Worm (Caenorhabditis elegans) whole organism, late embryonic: Measurements from ENCODE around the gene ttr-11.

Experiments used
- C08G9.2 ChIP-seq: sonication (generic microtip); optimal IDR thresholded peaks from 2 replicates; lab custom pipeline; 2016; ENCODE audit warnings: mild to moderate bottlenecking, missing genetic modification characterization, moderate library complexity, missing compliant biosample characterization
- K09A11.1 ChIP-seq: sonication (generic microtip); optimal IDR thresholded peaks from 2 replicates; lab custom pipeline; 2017; ENCODE audit warnings: antibody characterized with exemption, mild to moderate bottlenecking, missing genetic modification characterization, missing compliant biosample characterization; ENCODE audit not compliant: insufficient read depth
- Y22D7AL.16 ChIP-seq: sonication (generic microtip); optimal IDR thresholded peaks from 2 replicates; lab custom pipeline; 2016; ENCODE audit warnings: missing genetic modification characterization, missing compliant biosample characterization
- ahr-1 ChIP-seq: sonication (generic microtip); optimal IDR thresholded peaks from 2 replicates; lab custom pipeline; 2016; ENCODE audit warnings: missing genetic modification characterization, missing compliant biosample characterization
- ama-1 ChIP-seq: fragments of 150-350 bp; optimal IDR thresholded peaks from 2 replicates; lab custom pipeline; 2014
- ceh-14 ChIP-seq: sonication (generic microtip); optimal IDR thresholded peaks from 2 replicates; lab custom pipeline; 2016; ENCODE audit warnings: missing genotype, missing genetic modification characterization, missing compliant biosample characterization
- ceh-18 ChIP-seq: sonication (generic microtip); optimal IDR thresholded peaks from 2 replicates; lab custom pipeline; 2016; ENCODE audit warnings: missing genetic modification characterization, missing compliant biosample characterization
- ceh-24 ChIP-seq: sonication (generic microtip); optimal IDR thresholded peaks from 2 replicates; lab custom pipeline; 2016; ENCODE audit warnings: mild to moderate bottlenecking, missing genetic modification characterization, missing compliant biosample characterization
- ceh-30 ChIP-seq: fragments of 150-350 bp; optimal IDR thresholded peaks from 2 replicates; lab custom pipeline; 2014; ENCODE audit warnings: missing biosample characterization, missing genetic modification characterization
- ceh-31 ChIP-seq: sonication (generic microtip); optimal IDR thresholded peaks from 2 replicates; lab custom pipeline; 2016; ENCODE audit warnings: missing genetic modification characterization, missing compliant biosample characterization
- ceh-45 ChIP-seq: fragments of 200-800 bp; sonication (Bioruptor generic); IDR thresholded peaks from 2 replicates; pipeline ENCODE4 v1.3.6; 2022; ENCODE audit warnings: missing genetic modification reagents, missing genetic modification characterization, missing compliant biosample characterization
- ceh-48 ChIP-seq: sonication (generic microtip); optimal IDR thresholded peaks from 2 replicates; lab custom pipeline; 2016; ENCODE audit warnings: missing genetic modification characterization, inconsistent platforms, missing compliant biosample characterization
- ceh-6 ChIP-seq: fragments of 200-800 bp; sonication (Bioruptor generic); optimal IDR thresholded peaks from 2 replicates; lab custom pipeline; 2018; ENCODE audit warnings: mild to moderate bottlenecking, missing genetic modification characterization, missing compliant biosample characterization
- ceh-9 ChIP-seq: sonication (generic microtip); optimal IDR thresholded peaks from 2 replicates; lab custom pipeline; 2016; ENCODE audit warnings: mild to moderate bottlenecking, missing genetic modification characterization, inconsistent platforms, missing compliant biosample characterization
- che-1 ChIP-seq: sonication (generic microtip); optimal IDR thresholded peaks from 2 replicates; lab custom pipeline; 2016; ENCODE audit warnings: mild to moderate bottlenecking, missing genetic modification characterization, missing compliant biosample characterization
- dmd-4 ChIP-seq: sonication (generic microtip); optimal IDR thresholded peaks from 2 replicates; lab custom pipeline; 2016; ENCODE audit warnings: borderline replicate concordance, missing genetic modification characterization, missing compliant biosample characterization
- dve-1 ChIP-seq: sonication (generic microtip); optimal IDR thresholded peaks from 2 replicates; lab custom pipeline; 2017; ENCODE audit warnings: antibody characterized with exemption, mild to moderate bottlenecking, missing genetic modification characterization, missing compliant biosample characterization
- elt-2 ChIP-seq: sonication (generic microtip); optimal IDR thresholded peaks from 2 replicates; lab custom pipeline; 2016; ENCODE audit warnings: missing genetic modification reagents, missing genetic modification characterization, missing compliant biosample characterization
- elt-4 ChIP-seq: sonication (generic microtip); optimal IDR thresholded peaks from 2 replicates; lab custom pipeline; 2016; ENCODE audit warnings: missing genetic modification characterization, missing compliant biosample characterization
- ets-4 ChIP-seq: sonication (generic microtip); optimal IDR thresholded peaks from 2 replicates; lab custom pipeline; 2016; ENCODE audit warnings: missing genetic modification characterization, missing compliant biosample characterization
- fax-1 ChIP-seq: sonication (generic microtip); optimal IDR thresholded peaks from 2 replicates; lab custom pipeline; 2016; ENCODE audit warnings: missing genotype, missing genetic modification characterization, missing compliant biosample characterization
- fkh-6 ChIP-seq: sonication (generic microtip); optimal IDR thresholded peaks from 2 replicates; lab custom pipeline; 2016; ENCODE audit warnings: missing genetic modification characterization, missing compliant biosample characterization
- gmeb-2 ChIP-seq: sonication (generic microtip); optimal IDR thresholded peaks from 2 replicates; lab custom pipeline; 2016; ENCODE audit warnings: missing genetic modification characterization, inconsistent platforms, missing compliant biosample characterization
- hlh-13 ChIP-seq: fragments of 200-800 bp; sonication (Bioruptor generic); optimal IDR thresholded peaks from 2 replicates; lab custom pipeline; 2018; ENCODE audit warnings: mild to moderate bottlenecking, missing genetic modification characterization, missing compliant biosample characterization
- hlh-8 ChIP-seq: sonication (generic microtip); optimal IDR thresholded peaks from 2 replicates; lab custom pipeline; 2016; ENCODE audit warnings: missing genotype, missing genetic modification characterization, missing compliant biosample characterization
- lim-6 ChIP-seq: sonication (generic microtip); optimal IDR thresholded peaks from 2 replicates; lab custom pipeline; 2016; ENCODE audit warnings: missing genetic modification characterization, missing compliant biosample characterization
- madf-2 ChIP-seq: sonication (generic microtip); optimal IDR thresholded peaks from 2 replicates; lab custom pipeline; 2017; ENCODE audit warnings: missing genetic modification characterization, missing compliant biosample characterization
- mec-3 ChIP-seq: sonication (generic microtip); optimal IDR thresholded peaks from 2 replicates; lab custom pipeline; 2016; ENCODE audit warnings: borderline replicate concordance, missing genetic modification characterization, missing compliant biosample characterization
- nfya-1 ChIP-seq: sonication (generic microtip); optimal IDR thresholded peaks from 2 replicates; lab custom pipeline; 2017; ENCODE audit warnings: missing genetic modification characterization, mild to moderate bottlenecking, missing compliant biosample characterization, antibody characterized with exemption, moderate library complexity
- nhr-232 ChIP-seq: sonication (generic microtip); optimal IDR thresholded peaks from 2 replicates; lab custom pipeline; 2016; ENCODE audit warnings: missing genetic modification characterization, missing compliant biosample characterization
- npax-4 ChIP-seq: sonication (generic microtip); optimal IDR thresholded peaks from 2 replicates; lab custom pipeline; 2016; ENCODE audit warnings: missing genetic modification characterization, missing compliant biosample characterization
- pag-3 ChIP-seq: sonication (generic microtip); optimal IDR thresholded peaks from 2 replicates; lab custom pipeline; 2016; ENCODE audit warnings: missing compliant biosample characterization, missing genetic modification characterization, borderline replicate concordance
- pax-1 ChIP-seq: fragments of 150-350 bp; optimal IDR thresholded peaks from 2 replicates; lab custom pipeline; 2014; ENCODE audit warnings: missing biosample characterization, missing genetic modification characterization
- pha-2 ChIP-seq: sonication (generic microtip); optimal IDR thresholded peaks from 2 replicates; lab custom pipeline; 2017; ENCODE audit warnings: mild to moderate bottlenecking, missing genetic modification characterization, missing compliant biosample characterization
- pha-4 ChIP-seq: fragments of 150-350 bp; optimal IDR thresholded peaks from 2 replicates; lab custom pipeline; 2018; ENCODE audit warnings: missing biosample characterization, missing genetic modification reagents, missing genetic modification characterization
- ref-2 ChIP-seq: sonication (generic microtip); optimal IDR thresholded peaks from 2 replicates; lab custom pipeline; 2016; ENCODE audit warnings: missing genetic modification characterization, missing compliant biosample characterization
- rnt-1 ChIP-seq: sonication (generic microtip); optimal IDR thresholded peaks from 2 replicates; lab custom pipeline; 2016; ENCODE audit warnings: missing genetic modification characterization, missing compliant biosample characterization
- tbx-2 ChIP-seq: sonication (generic microtip); optimal IDR thresholded peaks from 2 replicates; lab custom pipeline; 2016; ENCODE audit warnings: missing genetic modification characterization, missing compliant biosample characterization
- tbx-7 ChIP-seq: sonication (generic microtip); optimal IDR thresholded peaks from 2 replicates; lab custom pipeline; 2016; ENCODE audit warnings: missing genotype, missing genetic modification characterization, missing compliant biosample characterization
- ttx-3 ChIP-seq: sonication (generic microtip); optimal IDR thresholded peaks from 2 replicates; lab custom pipeline; 2016; ENCODE audit warnings: missing genetic modification reagents, missing genetic modification characterization, missing compliant biosample characterization
- unc-3 ChIP-seq, 2 experiments: fragments of 200-800 bp in 1 of 2; sonication (Bioruptor generic) in 1 of 2; sonication (generic microtip) in 1 of 2; conservative IDR thresholded peaks in 1 of 2; optimal IDR thresholded peaks in 1 of 2; 2 replicates each; pipeline versions ENCODE4 v1.3.6 to Lab custom; 2016 to 2022; ENCODE audit warnings: missing compliant biosample characterization in 2 of 2, missing genetic modification characterization in 2 of 2, missing genetic modification reagents in 1 of 2
- unc-42 ChIP-seq: sonication (generic microtip); optimal IDR thresholded peaks from 2 replicates; lab custom pipeline; 2016; ENCODE audit warnings: missing genotype, missing genetic modification characterization, missing compliant biosample characterization
- unc-86 ChIP-seq: sonication (generic microtip); optimal IDR thresholded peaks from 2 replicates; lab custom pipeline; 2016; ENCODE audit warnings: missing genetic modification characterization, missing compliant biosample characterization

Gene ttr-11

ce11 chrV:20605812-20606211 is 2.7 kb downstream of the ttr-11 start:
- TF ChIP-seq rnt-1 (tag; lab: Kevin White, UChicago), result peak; percentile 85
- TF ChIP-seq, all 69 proteins: peak for 1; not testable (repeated sequence) for 68

ce11 chrV:20606617-20607016 is 3.5 kb downstream of the ttr-11 start, which contains the start of gene F46B3.23:
TSS of gene F46B3.23 (minus strand) at chrV:20606717.
- TF ChIP-seq Y22D7AL.16 (tag; lab: Kevin White, UChicago) (no peak), pax-1 (tag; lab: Kevin White, UChicago) (no peak), tbx-7 (tag; lab: Kevin White, UChicago) (no peak), fkh-6 (tag; lab: Kevin White, UChicago) (no peak), ceh-6 (GFP tag; lab: Kevin White, UChicago) (no peak), ama-1 (lab: Kevin White, UChicago) (no peak), npax-4 (tag; lab: Kevin White, UChicago) (no peak), nhr-232 (tag; lab: Kevin White, UChicago) (no peak), gmeb-2 (tag; lab: Kevin White, UChicago) (no peak), ceh-9 (tag; lab: Kevin White, UChicago) (no peak), pha-2 (tag; lab: Kevin White, UChicago) (no peak), ceh-24 (tag; lab: Kevin White, UChicago) (no peak), madf-2 (tag; lab: Kevin White, UChicago) (no peak), pag-3 (tag; lab: Kevin White, UChicago) (no peak), ets-4 (tag; lab: Kevin White, UChicago) (no peak), nfya-1 (no peak), ceh-45 (GFP tag; lab: Robert Waterston, UW) (no peak), ceh-48 (tag; lab: Kevin White, UChicago) (no peak), lim-6 (tag; lab: Kevin White, UChicago) (no peak)

- TF ChIP-seq gmeb-2 (tag; lab: Kevin White, UChicago) (no peak), tbx-2 (tag; lab: Kevin White, UChicago) (no peak), rnt-1 (tag; lab: Kevin White, UChicago) (no peak), ttx-3 (tag; lab: Kevin White, UChicago) (no peak), unc-42 (tag; lab: Kevin White, UChicago) (no peak), che-1 (tag; lab: Kevin White, UChicago) (no peak), tbx-7 (tag; lab: Kevin White, UChicago) (no peak), unc-3 (GFP tag; conservative IDR thresholded peaks at IDR 0.05; lab: Robert Waterston, UW) (no peak), unc-3 (tag; optimal IDR thresholded peaks at IDR 0.05; lab: Kevin White, UChicago) (no peak), madf-2 (tag; lab: Kevin White, UChicago) (no peak), elt-4 (no peak), dve-1 (tag; lab: Kevin White, UChicago) (no peak), ama-1 (lab: Kevin White, UChicago) (no peak), dmd-4 (tag; lab: Kevin White, UChicago) (no peak), nfya-1 (no peak), pax-1 (tag; lab: Kevin White, UChicago) (no peak), mec-3 (tag; lab: Kevin White, UChicago) (no peak), ceh-9 (tag; lab: Kevin White, UChicago) (no peak), ceh-14 (tag; lab: Kevin White, UChicago) (no peak), ets-4 (tag; lab: Kevin White, UChicago) (no peak)
Measured at ce11 chrV:20608688-20609087, 5.6 kb downstream of the ttr-11 start, which contains the start of gene ttr-12. TSS of gene ttr-12 (minus strand) at chrV:20608788.

- no peak for TF ChIP-seq npax-4 (tag; lab: Kevin White, UChicago)
- TF ChIP-seq ceh-48 (tag; lab: Kevin White, UChicago), result no peak
- TF ChIP-seq pha-4 (tag; lab: Kevin White, UChicago), result no peak
- no peak for TF ChIP-seq K09A11.1 (tag; lab: Kevin White, UChicago)
- TF ChIP-seq ahr-1 (tag; lab: Kevin White, UChicago), result no peak
- no peak for TF ChIP-seq ceh-14 (tag; lab: Kevin White, UChicago)
- TF ChIP-seq hlh-13 (GFP tag; lab: Kevin White, UChicago), result no peak
- no peak for TF ChIP-seq ceh-31 (tag; lab: Kevin White, UChicago)
- TF ChIP-seq C08G9.2 (tag; lab: Kevin White, UChicago), result no peak
- no peak for TF ChIP-seq ceh-30 (tag; lab: Kevin White, UChicago)
- no peak for TF ChIP-seq dve-1 (tag; lab: Kevin White, UChicago)
- no peak for TF ChIP-seq fax-1 (tag; lab: Kevin White, UChicago)
- no peak for TF ChIP-seq elt-2 (tag; lab: Kevin White, UChicago)
- TF ChIP-seq ceh-9 (tag; lab: Kevin White, UChicago), result no peak
- TF ChIP-seq unc-86, result no peak
- no peak for TF ChIP-seq tbx-2 (tag; lab: Kevin White, UChicago)
- TF ChIP-seq ceh-18 (tag; lab: Kevin White, UChicago), result no peak
- TF ChIP-seq hlh-8 (tag; lab: Kevin White, UChicago), result no peak
- no peak for TF ChIP-seq ref-2 (tag; lab: Kevin White, UChicago)
Measured at ce11 chrV:20609494-20609893, 6.4 kb downstream of the ttr-11 start, which contains the start of gene grd-2. TSS of gene grd-2 (plus strand) at chrV:20609794.
